Fruit fly (Drosophila melanogaster): ENCODE results near the gene mei-9.

The mei-9 gene

DNA sequence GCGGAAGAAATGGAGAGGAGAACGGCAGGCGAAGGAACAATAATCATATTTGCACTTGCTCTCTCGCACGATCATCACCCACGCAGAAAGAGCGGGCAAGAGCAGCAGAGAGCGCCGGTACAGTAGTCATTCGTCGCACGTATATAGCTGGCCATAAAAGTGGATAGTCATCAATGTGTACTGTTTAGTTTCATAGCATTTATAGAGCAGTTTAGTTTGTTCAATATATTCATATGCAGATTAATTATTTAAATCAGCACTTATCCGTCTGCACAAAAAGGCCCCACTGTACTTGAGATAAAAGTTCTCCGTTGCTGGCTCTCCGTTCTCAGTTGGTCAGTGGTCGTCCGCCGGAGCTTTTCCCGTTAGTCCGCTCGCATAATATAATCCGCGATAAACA, 6.2 kb upstream of the mei-9 start (continued):
- TF ChIP-seq HLHmδ (GFP tag; optimal IDR thresholded peaks at IDR 0.05) (no peak), odd (GFP tag; optimal IDR thresholded peaks at IDR 0.05) (peak; percentile 96), ab (GFP tag; optimal IDR thresholded peaks at IDR 0.05) (peak; percentile 96), Awh (GFP tag; IDR thresholded peaks at IDR 0.05) (peak; percentile 99), CG7357 (GFP tag; IDR thresholded peaks at IDR 0.05) (peak; percentile 97), twi (tag; optimal IDR thresholded peaks at IDR 0.05) (peak; percentile 93), danr (GFP tag; IDR thresholded peaks at IDR 0.05) (peak; percentile 98), Rfx (GFP tag; IDR thresholded peaks at IDR 0.05) (peak; percentile 100), Vsx1 (GFP tag; optimal IDR thresholded peaks at IDR 0.05) (peak; percentile 90), CG7786 (GFP tag; optimal IDR thresholded peaks at IDR 0.05) (peak; percentile 99), schlank (tag; optimal IDR thresholded peaks at IDR 0.05) (peak; percentile 98), dimm (GFP tag; IDR thresholded peaks at IDR 0.05) (peak; percentile 99), CG14441 (GFP tag; IDR thresholded peaks at IDR 0.05) (peak; percentile 99), pb (GFP tag; optimal IDR thresholded peaks at IDR 0.05) (peak; percentile 97), CG13287 (GFP tag; IDR thresholded peaks at IDR 0.05; ENCODE audit: partially characterized antibody) (peak; percentile 58), Aef1 (GFP tag; IDR thresholded peaks at IDR 0.05) (peak; percentile 99), Abd-B (GFP tag; optimal IDR thresholded peaks at IDR 0.05) (peak; percentile 98), shn (GFP tag; optimal IDR thresholded peaks at IDR 0.05) (peak; percentile 94), CG10209 (GFP tag; optimal IDR thresholded peaks at IDR 0.05) (peak; percentile 98), HmgD (GFP tag; optimal IDR thresholded peaks at IDR 0.05) (peak; percentile 98), unc-4 (GFP tag; IDR thresholded peaks at IDR 0.05; ENCODE audit: partially characterized antibody) (0 out of 2 replicates have a peak, but pooled peaks have one; percentile 30), CG14050 (GFP tag; IDR thresholded peaks at IDR 0.05) (peak; percentile 98), D19A (tag; optimal IDR thresholded peaks at IDR 0.05) (peak; percentile 92), CG2120 (GFP tag; optimal IDR thresholded peaks at IDR 0.05) (peak; percentile 100), pan (optimal IDR thresholded peaks at IDR 0.05) (no peak), pan (GFP tag; optimal IDR thresholded peaks at IDR 0.05 in 1 of 2, IDR thresholded peaks at IDR 0.05 in 1 of 2) (peak in 1 of 2 experiments; percentile 99), slbo (GFP tag; IDR thresholded peaks at IDR 0.05) (peak; percentile 100), kni (GFP tag; optimal IDR thresholded peaks at IDR 0.05) (peak; percentile 86), CG9609 (GFP tag; optimal IDR thresholded peaks at IDR 0.05) (peak; percentile 98), CG1233 (GFP tag; optimal IDR thresholded peaks at IDR 0.05) (peak; percentile 97), CG3995 (GFP tag; optimal IDR thresholded peaks at IDR 0.05) (peak; percentile 86), CG18599 (GFP tag; optimal IDR thresholded peaks at IDR 0.05) (peak; percentile 99), Asciz (GFP tag; optimal IDR thresholded peaks at IDR 0.05) (peak; percentile 93), crol (GFP tag; IDR thresholded peaks at IDR 0.05) (peak; percentile 70), CG16813 (GFP tag; IDR thresholded peaks at IDR 0.05; ENCODE audit: partially characterized antibody) (no peak), tx (GFP tag; optimal IDR thresholded peaks at IDR 0.05) (peak; percentile 98), zen (tag; optimal IDR thresholded peaks at IDR 0.05) (peak; percentile 93), B-H1 (GFP tag; IDR thresholded peaks at IDR 0.05) (peak; percentile 98), crp (GFP tag; optimal IDR thresholded peaks at IDR 0.05) (peak in 1 of 2 experiments; percentile 66), ken (GFP tag; IDR thresholded peaks at IDR 0.05) (peak; percentile 99), CG42726 (GFP tag; IDR thresholded peaks at IDR 0.05; ENCODE audit: partially characterized antibody) (no peak), Doc2 (GFP tag; IDR thresholded peaks at IDR 0.05) (peak; percentile 96), CG4404 (GFP tag; IDR thresholded peaks at IDR 0.05) (peak; percentile 96), CG16779 (GFP tag; IDR thresholded peaks at IDR 0.05) (peak; percentile 99), pita (GFP tag; optimal IDR thresholded peaks at IDR 0.05) (no peak), CG1792 (GFP tag; optimal IDR thresholded peaks at IDR 0.05) (peak; percentile 98), tin (GFP tag; optimal IDR thresholded peaks at IDR 0.05) (peak; percentile 98), Bdp1 (GFP tag; optimal IDR thresholded peaks at IDR 0.05) (peak; percentile 90), CG2889 (GFP tag; IDR thresholded peaks at IDR 0.05) (peak; percentile 99), CG33557 (GFP tag; optimal IDR thresholded peaks at IDR 0.05) (peak; percentile 69), dan (GFP tag; IDR thresholded peaks at IDR 0.05) (peak; percentile 88)
